Worm (Caenorhabditis elegans) whole organism, L1 larva: ENCODE results near the gene tat-1.
A peak's percentile ranks its signal among the peaks of the same experiment; 100 is the strongest.

Experiments used
- C16A3.4 ChIP-seq: fragments of 150-350 bp; optimal IDR thresholded peaks from 2 replicates; lab custom pipeline; 2014; ENCODE audit warnings: missing biosample characterization, missing genetic modification characterization
- C34B4.2 ChIP-seq: sonication (generic microtip); optimal IDR thresholded peaks from 2 replicates; lab custom pipeline; 2017; ENCODE audit warnings: mild to moderate bottlenecking, missing genetic modification characterization, missing compliant biosample characterization
- F16B12.6 ChIP-seq: fragments of 150-350 bp; optimal IDR thresholded peaks from 2 replicates; lab custom pipeline; 2014; ENCODE audit warnings: missing biosample characterization, missing genetic modification characterization
- aha-1 ChIP-seq: fragments of 150-350 bp; optimal IDR thresholded peaks from 2 replicates; lab custom pipeline; 2014; ENCODE audit warnings: missing biosample characterization, missing genetic modification characterization
- alr-1 ChIP-seq: fragments of 200-800 bp; sonication (Bioruptor generic); optimal IDR thresholded peaks from 2 replicates; lab custom pipeline; 2018; ENCODE audit warnings: borderline replicate concordance, mild to moderate bottlenecking, missing genetic modification characterization, missing compliant biosample characterization
- ama-1 ChIP-seq: fragments of 150-350 bp; optimal IDR thresholded peaks from 2 replicates; lab custom pipeline; 2014
- dpl-1 ChIP-seq, 3 experiments: fragments of 150-350 bp in 2 of 3; sonication (generic microtip) in 1 of 3; optimal IDR thresholded peaks; 2 replicates each; lab custom pipeline; 2014 to 2017; ENCODE audit warnings: missing biosample characterization in 3 of 3, missing genetic modification characterization in 3 of 3, missing genetic modification reagents in 3 of 3
- dsc-1 ChIP-seq: sonication (generic microtip); optimal IDR thresholded peaks from 2 replicates; lab custom pipeline; 2016; ENCODE audit warnings: mild to moderate bottlenecking, missing genetic modification characterization, missing compliant biosample characterization
- efl-3 ChIP-seq: fragments of 200-800 bp; sonication (Bioruptor generic); optimal IDR thresholded peaks from 2 replicates; lab custom pipeline; 2018; ENCODE audit warnings: mild to moderate bottlenecking, missing genetic modification characterization, missing compliant biosample characterization
- elt-2 ChIP-seq: sonication (generic microtip); optimal IDR thresholded peaks from 2 replicates; lab custom pipeline; 2016; ENCODE audit warnings: missing genetic modification characterization, mild to moderate bottlenecking, inconsistent platforms, missing compliant biosample characterization, missing genetic modification reagents
- elt-3 ChIP-seq, 6 experiments: fragments of 150-350 bp in 1 of 6; sonication (generic microtip); optimal IDR thresholded peaks; 2 replicates each; lab custom pipeline; 2017 to 2018; ENCODE audit warnings: missing biosample characterization in 6 of 6, missing genetic modification characterization in 6 of 6, inconsistent platforms in 1 of 6
- ets-5 ChIP-seq: fragments of 200-800 bp; sonication (Bioruptor generic); IDR thresholded peaks from 2 replicates; pipeline ENCODE4 v1.3.6; 2022; ENCODE audit warnings: missing genetic modification characterization, missing compliant biosample characterization
- fkh-10 ChIP-seq: sonication (generic microtip); optimal IDR thresholded peaks from 2 replicates; lab custom pipeline; 2017; ENCODE audit warnings: missing biosample characterization, missing genetic modification reagents, missing genetic modification characterization
- fkh-8 ChIP-seq: sonication (generic microtip); optimal IDR thresholded peaks from 2 replicates; lab custom pipeline; 2016; ENCODE audit warnings: mild to moderate bottlenecking, missing genetic modification characterization, missing compliant biosample characterization
- fos-1 ChIP-seq: fragments of 150-350 bp; optimal IDR thresholded peaks from 2 replicates; lab custom pipeline; 2014; ENCODE audit warnings: missing biosample characterization, missing genetic modification characterization
- hlh-17 ChIP-seq: fragments of 200-800 bp; sonication (Bioruptor generic); optimal IDR thresholded peaks from 2 replicates; lab custom pipeline; 2018; ENCODE audit warnings: missing genetic modification characterization, mild to moderate bottlenecking, missing compliant biosample characterization, moderate library complexity, borderline replicate concordance
- hlh-4 ChIP-seq: sonication (generic microtip); optimal IDR thresholded peaks from 2 replicates; lab custom pipeline; 2016; ENCODE audit warnings: mild to moderate bottlenecking, missing genetic modification characterization, missing compliant biosample characterization
- irx-1 ChIP-seq: sonication (generic microtip); optimal IDR thresholded peaks from 2 replicates; lab custom pipeline; 2016; ENCODE audit warnings: missing genetic modification characterization, missing compliant biosample characterization
- jun-1 ChIP-seq: fragments of 150-350 bp; optimal IDR thresholded peaks from 2 replicates; lab custom pipeline; 2014; ENCODE audit warnings: missing biosample characterization, missing genetic modification reagents, missing genetic modification characterization
- lin-14 ChIP-seq: fragments of 200-800 bp; sonication (Bioruptor generic); optimal IDR thresholded peaks from 2 replicates; lab custom pipeline; 2018; ENCODE audit warnings: mild to moderate bottlenecking, missing genetic modification characterization, moderate library complexity, missing compliant biosample characterization
- lin-35 ChIP-seq, 2 experiments: fragments of 150-350 bp; optimal IDR thresholded peaks; 2 replicates each; lab custom pipeline; 2014; ENCODE audit warnings: missing biosample characterization in 2 of 2, missing genetic modification characterization in 2 of 2, missing genetic modification reagents in 2 of 2
- lir-3 ChIP-seq: sonication (generic microtip); optimal IDR thresholded peaks from 2 replicates; lab custom pipeline; 2016; ENCODE audit warnings: mild to moderate bottlenecking, missing genetic modification characterization, moderate library complexity, missing compliant biosample characterization; ENCODE audit not compliant: poor library complexity
- lsy-2 ChIP-seq, 2 experiments: fragments of 150-350 bp; optimal IDR thresholded peaks; 2 replicates each; lab custom pipeline; 2014; ENCODE audit warnings: missing biosample characterization in 2 of 2, missing genetic modification characterization in 2 of 2
- mab-9 ChIP-seq: fragments of 200-800 bp; sonication (Bioruptor generic); IDR thresholded peaks from 2 replicates; pipeline ENCODE4 v1.3.6; 2022; ENCODE audit warnings: missing genetic modification reagents, missing genetic modification characterization, missing compliant biosample characterization
- mdl-1 ChIP-seq, 2 experiments: fragments of 150-350 bp; optimal IDR thresholded peaks; 2 replicates each; lab custom pipeline; 2014 to 2017; ENCODE audit warnings: missing biosample characterization in 2 of 2, missing genetic modification characterization in 2 of 2, inconsistent platforms in 1 of 2
- nhr-11 ChIP-seq: fragments of 150-350 bp; optimal IDR thresholded peaks from 2 replicates; lab custom pipeline; 2014; ENCODE audit warnings: missing biosample characterization, missing genetic modification characterization
- nhr-28 ChIP-seq: fragments of 150-350 bp; optimal IDR thresholded peaks from 2 replicates; lab custom pipeline; 2014; ENCODE audit warnings: missing biosample characterization, missing genetic modification characterization
- nhr-47 ChIP-seq: sonication (generic microtip); optimal IDR thresholded peaks from 2 replicates; lab custom pipeline; 2016; ENCODE audit warnings: mild to moderate bottlenecking, missing genetic modification characterization, moderate library complexity, missing compliant biosample characterization
- nhr-76 ChIP-seq: sonication (generic microtip); optimal IDR thresholded peaks from 2 replicates; lab custom pipeline; 2017; ENCODE audit warnings: missing biosample characterization, missing genetic modification characterization
- nhr-77 ChIP-seq: fragments of 150-350 bp; optimal IDR thresholded peaks from 2 replicates; lab custom pipeline; 2014; ENCODE audit warnings: missing biosample characterization, missing genetic modification characterization
- nhr-84 ChIP-seq: sonication (generic microtip); optimal IDR thresholded peaks from 2 replicates; lab custom pipeline; 2017; ENCODE audit warnings: missing biosample characterization, missing genetic modification characterization
- nhr-85 ChIP-seq: sonication (generic microtip); peaks from one replicate; lab custom pipeline; 2016; ENCODE audit warnings: missing genetic modification characterization, inconsistent platforms, missing compliant biosample characterization
- nhr-90 ChIP-seq: sonication (generic microtip); optimal IDR thresholded peaks from 2 replicates; lab custom pipeline; 2016; ENCODE audit warnings: mild to moderate bottlenecking, missing genetic modification characterization, missing compliant biosample characterization; ENCODE audit not compliant: poor library complexity
- rnt-1 ChIP-seq: sonication (generic microtip); optimal IDR thresholded peaks from 2 replicates; lab custom pipeline; 2016; ENCODE audit warnings: mild to moderate bottlenecking, missing genetic modification characterization, moderate library complexity, missing compliant biosample characterization
- skn-1 ChIP-seq: fragments of 150-350 bp; optimal IDR thresholded peaks from 2 replicates; lab custom pipeline; 2014; ENCODE audit warnings: missing biosample characterization, missing genetic modification characterization
- snu-23 ChIP-seq: sonication (generic microtip); optimal IDR thresholded peaks from 2 replicates; lab custom pipeline; 2016; ENCODE audit warnings: missing genetic modification characterization, missing compliant biosample characterization
- sptf-1 ChIP-seq: fragments of 150-350 bp; optimal IDR thresholded peaks from 2 replicates; lab custom pipeline; 2014; ENCODE audit warnings: missing biosample characterization, missing genetic modification characterization
- sup-37 ChIP-seq: fragments of 200-800 bp; sonication (Bioruptor generic); optimal IDR thresholded peaks from 2 replicates; lab custom pipeline; 2018; ENCODE audit warnings: mild to moderate bottlenecking, missing genetic modification characterization, missing compliant biosample characterization
- swsn-7 ChIP-seq: sonication (generic microtip); optimal IDR thresholded peaks from 2 replicates; lab custom pipeline; 2016; ENCODE audit warnings: missing genetic modification characterization, missing compliant biosample characterization
- tbx-2 ChIP-seq: sonication (generic microtip); optimal IDR thresholded peaks from 2 replicates; lab custom pipeline; 2016; ENCODE audit warnings: missing genetic modification characterization, missing compliant biosample characterization
- tlp-1 ChIP-seq: fragments of 150-350 bp; optimal IDR thresholded peaks from 2 replicates; lab custom pipeline; 2014; ENCODE audit warnings: missing biosample characterization, missing genetic modification characterization
- unc-130 ChIP-seq: fragments of 150-350 bp; optimal IDR thresholded peaks from 2 replicates; lab custom pipeline; 2017; ENCODE audit warnings: missing biosample characterization, missing genetic modification characterization, inconsistent platforms
- unc-86 ChIP-seq: sonication (generic microtip); optimal IDR thresholded peaks from 2 replicates; lab custom pipeline; 2016; ENCODE audit warnings: missing genetic modification characterization, missing compliant biosample characterization
- unc-98 ChIP-seq: fragments of 200-800 bp; sonication (Bioruptor generic); IDR thresholded peaks from 2 replicates; pipeline ENCODE4 v1.3.6; 2022; ENCODE audit warnings: missing genetic modification characterization, missing compliant biosample characterization
- xbp-1 ChIP-seq: sonication (generic microtip); optimal IDR thresholded peaks from 2 replicates; lab custom pipeline; 2016; ENCODE audit warnings: missing genetic modification characterization, missing compliant biosample characterization
- zag-1 ChIP-seq: fragments of 150-350 bp; optimal IDR thresholded peaks from 2 replicates; lab custom pipeline; 2014; ENCODE audit warnings: missing biosample characterization, missing genetic modification characterization
- zip-4 ChIP-seq: fragments of 200-800 bp; sonication (Bioruptor generic); optimal IDR thresholded peaks from 2 replicates; lab custom pipeline; 2018; ENCODE audit warnings: mild to moderate bottlenecking, missing genetic modification characterization, moderate library complexity, missing compliant biosample characterization
- ztf-11 ChIP-seq, 2 experiments: sonication (generic microtip); optimal IDR thresholded peaks; 2 replicates each; lab custom pipeline; 2016 to 2017; ENCODE audit warnings: missing genetic modification characterization in 2 of 2, missing biosample characterization in 1 of 2, missing compliant biosample characterization in 1 of 2
- ztf-4 ChIP-seq: fragments of 150-350 bp; optimal IDR thresholded peaks from 2 replicates; lab custom pipeline; 2014; ENCODE audit warnings: missing biosample characterization, missing genetic modification characterization

Gene tat-1

ce11 chrIII:12377198-12377662, 44.3 kb downstream of the tat-1 start, which contains the start of gene pph-4.2 (continued):
- TF ChIP-seq tlp-1 (tag; lab: Kevin White, UChicago), result no peak
- no peak for TF ChIP-seq alr-1 (tag; lab: Kevin White, UChicago)
- no peak for TF ChIP-seq ama-1 (lab: Kevin White, UChicago)
- no peak for TF ChIP-seq sup-37
- peak; percentile 62 for TF ChIP-seq skn-1 (tag; lab: Kevin White, UChicago)
- TF ChIP-seq dpl-1 (GFP tag; optimal IDR thresholded peaks at IDR 0.05; lab: Kevin White, UChicago), result peak; percentile 88 to 94 (median 91)
- no peak for TF ChIP-seq lin-14 (GFP tag; lab: Kevin White, UChicago)
- TF ChIP-seq C16A3.4 (tag; lab: Kevin White, UChicago), result peak; percentile 43
- peak; percentile 15 for TF ChIP-seq dsc-1
- TF ChIP-seq jun-1, result no peak
- no peak for TF ChIP-seq zip-4 (GFP tag; lab: Kevin White, UChicago)
- TF ChIP-seq ztf-11 (tag; optimal IDR thresholded peaks at IDR 0.05; lab: Kevin White, UChicago), result no peak
- TF ChIP-seq C34B4.2 (tag; lab: Kevin White, UChicago), result no peak
- no peak for TF ChIP-seq zag-1 (tag; lab: Kevin White, UChicago)
- TF ChIP-seq nhr-77 (tag; lab: Kevin White, UChicago), result no peak
- TF ChIP-seq xbp-1 (tag; lab: Kevin White, UChicago), result peak; percentile 7
- TF ChIP-seq lin-35 (GFP tag; optimal IDR thresholded peaks at IDR 0.05; lab: Kevin White, UChicago), result peak; percentile 93 to 96
- TF ChIP-seq nhr-90 (tag; lab: Kevin White, UChicago), result peak; percentile 8
- TF ChIP-seq nhr-28 (tag; lab: Kevin White, UChicago), result no peak
- no peak for TF ChIP-seq unc-130 (tag; lab: Kevin White, UChicago)
- no peak for TF ChIP-seq elt-3 (tag; optimal IDR thresholded peaks at IDR 0.05; lab: Kevin White, UChicago)
- TF ChIP-seq tbx-2 (tag; lab: Kevin White, UChicago), result peak; percentile 46
- no peak for TF ChIP-seq nhr-85 (tag; lab: Kevin White, UChicago)
- TF ChIP-seq unc-98 (GFP tag; lab: Robert Waterston, UW), result no peak
- TF ChIP-seq nhr-84, result no peak
- TF ChIP-seq mdl-1 (tag; optimal IDR thresholded peaks at IDR 0.05; lab: Kevin White, UChicago), result no peak
- TF ChIP-seq snu-23, result peak; percentile 48
- peak; percentile 49 for TF ChIP-seq nhr-47 (tag; lab: Kevin White, UChicago)
- TF ChIP-seq aha-1 (tag; lab: Kevin White, UChicago), result no peak
- TF ChIP-seq nhr-11 (tag; lab: Kevin White, UChicago), result no peak
- TF ChIP-seq fkh-8 (tag; lab: Kevin White, UChicago), result no peak
- TF ChIP-seq lir-3 (tag; lab: Kevin White, UChicago), result no peak
- no peak for TF ChIP-seq mab-9 (GFP tag; lab: Robert Waterston, UW)
- no peak for TF ChIP-seq hlh-17
- no peak for TF ChIP-seq efl-3
- no peak for TF ChIP-seq sptf-1 (tag; lab: Kevin White, UChicago)
- TF ChIP-seq irx-1, result no peak
- no peak for TF ChIP-seq ets-5 (GFP tag; lab: Robert Waterston, UW)
- no peak for TF ChIP-seq nhr-76 (tag; lab: Kevin White, UChicago)
- TF ChIP-seq ztf-4 (tag; lab: Kevin White, UChicago), result no peak
- peak; percentile 58 to 78 for TF ChIP-seq lsy-2 (tag; optimal IDR thresholded peaks at IDR 0.05; lab: Kevin White, UChicago)
- TF ChIP-seq hlh-4 (tag; lab: Kevin White, UChicago), result no peak
- TF ChIP-seq unc-86, result no peak

- TF ChIP-seq unc-130 (tag; lab: Kevin White, UChicago) (no peak), rnt-1 (no peak), swsn-7 (tag; lab: Kevin White, UChicago) (no peak), fos-1 (no peak), fkh-10 (GFP tag; lab: Kevin White, UChicago) (no peak), nhr-84 (no peak), elt-2 (no peak), F16B12.6 (tag; lab: Kevin White, UChicago) (no peak), nhr-85 (tag; lab: Kevin White, UChicago) (no peak)
- TF ChIP-seq, all 84 proteins: peak for 0
Measured at ce11 chrIII:12375614-12376013, 45.9 kb downstream of the tat-1 start.
